Fruit fly (Drosophila melanogaster) whole organism, embryonic: ENCODE data around the gene CG1638.

Source experiments
- Antp ChIP-seq: fragments of 200-800 bp; sonication (Bioruptor generic); optimal IDR thresholded peaks from 3 replicates; lab custom pipeline; 2016; ENCODE audit warnings: missing biosample characterization, missing genetic modification characterization
- B-H2 ChIP-seq: fragments of 200-800 bp; sonication (Bioruptor generic); optimal IDR thresholded peaks from 2 replicates; lab custom pipeline; 2018; ENCODE audit warnings: missing biosample characterization, mild to moderate bottlenecking, missing genetic modification characterization
- Bdp1 ChIP-seq: fragments of 200-800 bp; sonication (Bioruptor generic); optimal IDR thresholded peaks from 3 replicates; lab custom pipeline; 2016; ENCODE audit warnings: missing biosample characterization, missing genetic modification characterization
- Bgb ChIP-seq: fragments of 200-800 bp; sonication (Bioruptor generic); IDR thresholded peaks from 2 replicates; pipeline ENCODE4 v1.3.6; 2022; ENCODE audit warnings: missing biosample characterization, missing genetic modification characterization; ENCODE audit not compliant: partially characterized antibody
- CG10209 ChIP-seq: fragments of 200-800 bp; sonication (Bioruptor generic); optimal IDR thresholded peaks from 3 replicates; lab custom pipeline; 2017; ENCODE audit warnings: missing biosample characterization, mild to moderate bottlenecking, missing genetic modification characterization, missing genetic modification reagents
- CG10565 ChIP-seq: fragments of 200-800 bp; sonication (Bioruptor generic); optimal IDR thresholded peaks from 3 replicates; lab custom pipeline; 2016; ENCODE audit warnings: missing biosample characterization, mild to moderate bottlenecking, missing genetic modification characterization
- CG13123 ChIP-seq: fragments of 200-800 bp; sonication (Bioruptor generic); optimal IDR thresholded peaks from 2 replicates; lab custom pipeline; 2016; ENCODE audit warnings: missing biosample characterization, missing genetic modification characterization
- CG13424 ChIP-seq: fragments of 200-800 bp; sonication (Bioruptor generic); optimal IDR thresholded peaks from 2 replicates; lab custom pipeline; 2019; ENCODE audit warnings: missing biosample characterization, mild to moderate bottlenecking, missing genetic modification characterization, moderate library complexity
- CG13894 ChIP-seq: fragments of 200-800 bp; sonication (Bioruptor generic); optimal IDR thresholded peaks from 3 replicates; lab custom pipeline; 2018; ENCODE audit warnings: missing biosample characterization, mild to moderate bottlenecking, missing genetic modification characterization, moderate library complexity
- CG16815 ChIP-seq: fragments of 200-800 bp; sonication (Bioruptor generic); optimal IDR thresholded peaks from 3 replicates; lab custom pipeline; 2017; ENCODE audit warnings: missing biosample characterization, mild to moderate bottlenecking, missing genetic modification characterization
- CG31441 ChIP-seq: fragments of 200-800 bp; sonication (Bioruptor generic); IDR thresholded peaks from 2 replicates; pipeline ENCODE4 v1.3.6; 2022; ENCODE audit warnings: missing biosample characterization, missing genetic modification characterization
- CG3163 ChIP-seq: fragments of 200-800 bp; sonication (Bioruptor generic); optimal IDR thresholded peaks from 3 replicates; lab custom pipeline; 2016; ENCODE audit warnings: missing biosample characterization, missing genetic modification characterization
- CG32532 ChIP-seq: fragments of 200-800 bp; sonication (Bioruptor generic); IDR thresholded peaks from 2 replicates; pipeline ENCODE4 v1.3.6; 2022; ENCODE audit warnings: missing biosample characterization, missing genetic modification characterization
- CG33213 ChIP-seq: fragments of 200-800 bp; sonication (Bioruptor generic); optimal IDR thresholded peaks from 3 replicates; lab custom pipeline; 2016; ENCODE audit warnings: missing biosample characterization, missing genetic modification characterization
- CG4707 ChIP-seq: fragments of 200-800 bp; sonication (Bioruptor generic); optimal IDR thresholded peaks from 2 replicates; lab custom pipeline; 2018; ENCODE audit warnings: missing biosample characterization, mild to moderate bottlenecking, missing genetic modification characterization, moderate library complexity
- CG7556 ChIP-seq: fragments of 200-800 bp; sonication (Bioruptor generic); optimal IDR thresholded peaks from 2 replicates; lab custom pipeline; 2017; ENCODE audit warnings: missing biosample characterization, mild to moderate bottlenecking, missing genetic modification characterization
- CG8281 ChIP-seq: fragments of 200-800 bp; sonication (Bioruptor generic); optimal IDR thresholded peaks from 2 replicates; lab custom pipeline; 2018; ENCODE audit warnings: missing biosample characterization, mild to moderate bottlenecking, missing genetic modification characterization, moderate library complexity
- CG8765 ChIP-seq: fragments of 200-800 bp; sonication (Bioruptor generic); IDR thresholded peaks from 2 replicates; pipeline ENCODE4 v1.3.6; 2022; ENCODE audit warnings: missing biosample characterization, missing genetic modification characterization
- Chrac-16 ChIP-seq: fragments of 200-800 bp; sonication (Bioruptor generic); optimal IDR thresholded peaks from 3 replicates; lab custom pipeline; 2016; ENCODE audit warnings: missing biosample characterization, missing genetic modification characterization
- CrebB ChIP-seq: fragments of 200-800 bp; sonication (Bioruptor generic); optimal IDR thresholded peaks from 3 replicates; lab custom pipeline; 2018; ENCODE audit warnings: missing biosample characterization, mild to moderate bottlenecking, missing genetic modification characterization
- D19A ChIP-seq: fragments of 200-800 bp; optimal IDR thresholded peaks from 3 replicates; lab custom pipeline; 2019; ENCODE audit warnings: missing biosample characterization, mild to moderate bottlenecking, missing genetic modification characterization, moderate library complexity
- E2f2 ChIP-seq: fragments of 200-800 bp; sonication (Bioruptor generic); IDR thresholded peaks from 2 replicates; pipeline ENCODE4 v1.3.6; 2022; ENCODE audit warnings: missing biosample characterization, missing genetic modification characterization
- Fer1 ChIP-seq: fragments of 200-800 bp; sonication (Bioruptor generic); optimal IDR thresholded peaks from 2 replicates; lab custom pipeline; 2017; ENCODE audit warnings: missing biosample characterization, mild to moderate bottlenecking, missing genetic modification characterization
- Gsc ChIP-seq: fragments of 200-800 bp; sonication (Bioruptor generic); IDR thresholded peaks from 2 replicates; pipeline ENCODE4 v1.3.6; 2022; ENCODE audit warnings: missing biosample characterization, missing genetic modification characterization
- HLH54F ChIP-seq: fragments of 200-800 bp; sonication (Bioruptor generic); optimal IDR thresholded peaks from 3 replicates; lab custom pipeline; 2016; ENCODE audit warnings: missing biosample characterization, missing genetic modification characterization
- Neu2 ChIP-seq: fragments of 200-800 bp; sonication (Bioruptor generic); optimal IDR thresholded peaks from 3 replicates; lab custom pipeline; 2016; ENCODE audit warnings: missing biosample characterization, missing genetic modification characterization, borderline replicate concordance
- Nf-YA ChIP-seq: fragments of 200-800 bp; sonication (Bioruptor generic); IDR thresholded peaks from 2 replicates; pipeline ENCODE4 v1.3.6; 2022; ENCODE audit warnings: missing biosample characterization, missing genetic modification characterization
- Nf-YC ChIP-seq: fragments of 200-800 bp; optimal IDR thresholded peaks from 3 replicates; lab custom pipeline; 2019; ENCODE audit warnings: missing biosample characterization, mild to moderate bottlenecking, missing genetic modification characterization, moderate library complexity
- Opbp ChIP-seq: fragments of 200-800 bp; sonication (Bioruptor generic); IDR thresholded peaks from 3 replicates; pipeline ENCODE4 v1.3.6; 2022; ENCODE audit warnings: missing biosample characterization, missing genetic modification characterization; ENCODE audit not compliant: partially characterized antibody
- Poxn ChIP-seq: fragments of 200-800 bp; sonication (Bioruptor generic); IDR thresholded peaks from 2 replicates; pipeline ENCODE4 v1.3.6; 2022; ENCODE audit warnings: missing biosample characterization, missing genetic modification characterization
- Xrp1 ChIP-seq: fragments of 200-800 bp; sonication (Bioruptor generic); IDR thresholded peaks from 2 replicates; pipeline ENCODE4 v1.3.6; 2022; ENCODE audit warnings: missing biosample characterization, missing genetic modification characterization
- az2 ChIP-seq: fragments of 200-800 bp; sonication (Bioruptor generic); optimal IDR thresholded peaks from 3 replicates; lab custom pipeline; 2016; ENCODE audit warnings: missing biosample characterization, missing genetic modification characterization
- bsh ChIP-seq, 2 experiments: fragments of 200-800 bp; sonication (Bioruptor generic); optimal IDR thresholded peaks; 2 replicates each; lab custom pipeline; 2017 to 2018; ENCODE audit warnings: mild to moderate bottlenecking in 2 of 2, missing biosample characterization in 2 of 2, missing genetic modification characterization in 2 of 2, moderate library complexity in 1 of 2
- caup ChIP-seq: fragments of 200-800 bp; sonication (Bioruptor generic); optimal IDR thresholded peaks from 3 replicates; lab custom pipeline; 2017; ENCODE audit warnings: missing biosample characterization, mild to moderate bottlenecking, missing genetic modification characterization, moderate library complexity; ENCODE audit not compliant: severe bottlenecking
- eyg ChIP-seq: fragments of 200-800 bp; sonication (Bioruptor generic); optimal IDR thresholded peaks from 3 replicates; lab custom pipeline; 2016; ENCODE audit warnings: missing biosample characterization, missing genetic modification characterization
- gsb-n ChIP-seq: fragments of 200-800 bp; sonication (Bioruptor generic); optimal IDR thresholded peaks from 3 replicates; lab custom pipeline; 2018; ENCODE audit warnings: missing biosample characterization, mild to moderate bottlenecking, missing genetic modification characterization
- jing ChIP-seq: fragments of 200-800 bp; sonication (Bioruptor generic); optimal IDR thresholded peaks from 2 replicates; lab custom pipeline; 2018; ENCODE audit warnings: missing biosample characterization, mild to moderate bottlenecking, missing genetic modification characterization
- mirr ChIP-seq: fragments of 200-800 bp; sonication (Bioruptor generic); optimal IDR thresholded peaks from 3 replicates; lab custom pipeline; 2018; ENCODE audit warnings: missing biosample characterization, mild to moderate bottlenecking, missing genetic modification characterization
- odd ChIP-seq: fragments of 200-800 bp; sonication (Bioruptor generic); optimal IDR thresholded peaks from 2 replicates; lab custom pipeline; 2017; ENCODE audit warnings: missing biosample characterization, mild to moderate bottlenecking, missing genetic modification characterization
- phol ChIP-seq: fragments of 200-800 bp; sonication (Bioruptor generic); optimal IDR thresholded peaks from 3 replicates; lab custom pipeline; 2018; ENCODE audit warnings: missing biosample characterization, mild to moderate bottlenecking, missing genetic modification characterization, moderate library complexity
- pum ChIP-seq: fragments of 200-800 bp; sonication (Bioruptor generic); optimal IDR thresholded peaks from 2 replicates; lab custom pipeline; 2016; ENCODE audit warnings: missing biosample characterization, missing genetic modification characterization
- pzg ChIP-seq: fragments of 200-800 bp; sonication (Bioruptor generic); optimal IDR thresholded peaks from 3 replicates; lab custom pipeline; 2018; ENCODE audit warnings: missing biosample characterization, mild to moderate bottlenecking, missing genetic modification characterization, moderate library complexity
- rib ChIP-seq: fragments of 200-800 bp; sonication (Bioruptor generic); IDR thresholded peaks from 2 replicates; pipeline ENCODE4 v1.3.6; 2022; ENCODE audit warnings: missing biosample characterization, missing genetic modification characterization
- salm ChIP-seq: fragments of 200-800 bp; sonication (Bioruptor generic); optimal IDR thresholded peaks from 2 replicates; lab custom pipeline; 2018; ENCODE audit warnings: missing biosample characterization, mild to moderate bottlenecking, missing genetic modification characterization
- sc ChIP-seq, 3 experiments: fragments of >200 bp in 2 of 3; fragments of 200-800 bp in 1 of 3; sonication (Bioruptor generic) in 1 of 3; optimal IDR thresholded peaks; 2 replicates in 2 of 3; 3 replicates in 1 of 3; lab custom pipeline; 2017; ENCODE audit warnings: mild to moderate bottlenecking in 1 of 3, missing biosample characterization in 1 of 3, missing genetic modification characterization in 1 of 3, missing genetic modification reagents in 1 of 3
- scrt ChIP-seq: fragments of 200-800 bp; sonication (Bioruptor generic); optimal IDR thresholded peaks from 2 replicates; lab custom pipeline; 2018; ENCODE audit warnings: missing biosample characterization, mild to moderate bottlenecking, missing genetic modification characterization, moderate library complexity
- sima ChIP-seq: fragments of 200-800 bp; sonication (Bioruptor generic); optimal IDR thresholded peaks from 2 replicates; lab custom pipeline; 2016; ENCODE audit warnings: missing biosample characterization, missing genetic modification characterization
- slou ChIP-seq: fragments of 200-800 bp; sonication (Bioruptor generic); optimal IDR thresholded peaks from 3 replicates; lab custom pipeline; 2016; ENCODE audit warnings: missing biosample characterization, missing genetic modification characterization
- tgo ChIP-seq: fragments of 200-800 bp; sonication (Bioruptor generic); IDR thresholded peaks from 3 replicates; pipeline ENCODE4 v1.3.6; 2022; ENCODE audit warnings: missing biosample characterization, missing genetic modification characterization
- zf30C ChIP-seq: fragments of 200-800 bp; sonication (Bioruptor generic); optimal IDR thresholded peaks from 3 replicates; lab custom pipeline; 2018; ENCODE audit warnings: missing biosample characterization, mild to moderate bottlenecking, missing genetic modification characterization

Gene CG1638

dm6 chr3R:31550910-31551309 lies 39.5 kb upstream of the CG1638 start (continued):
- TF ChIP-seq B-H2 (no peak), odd (GFP tag; lab: Kevin White, UChicago) (peak; percentile 77), Gsc (no peak), gsb-n (tag; lab: Kevin White, UChicago) (peak; percentile 85), pzg (GFP tag; lab: Kevin White, UChicago) (no peak), slou (GFP tag; lab: Kevin White, UChicago) (no peak), bsh (GFP tag; optimal IDR thresholded peaks at IDR 0.05; lab: Kevin White, UChicago) (peak in 1 of 2 experiments; percentile 68), CG13424 (peak; percentile 34), Fer1 (no peak), CG31441 (peak; percentile 74), az2 (GFP tag; lab: Kevin White, UChicago) (peak; percentile 18), Neu2 (peak; percentile 2), CG8281 (tag; lab: Kevin White, UChicago) (peak; percentile 97), sc (optimal IDR thresholded peaks at IDR 0.05; lab: Kevin White, UChicago) (no peak), sc (GFP tag; optimal IDR thresholded peaks at IDR 0.05; lab: Kevin White, UChicago) (peak; percentile 65), CG16815 (GFP tag; lab: Kevin White, UChicago) (peak; percentile 14), CG13123 (GFP tag; lab: Kevin White, UChicago) (no peak), Antp (GFP tag; lab: Kevin White, UChicago) (no peak), scrt (GFP tag; lab: Kevin White, UChicago) (no peak), Xrp1 (GFP tag; lab: Robert Waterston, UW) (peak; percentile 90), CG3163 (GFP tag; lab: Kevin White, UChicago) (peak; percentile 28), HLH54F (GFP tag; lab: Kevin White, UChicago) (no peak), Chrac-16 (GFP tag; lab: Kevin White, UChicago) (no peak), CG33213 (GFP tag; lab: Kevin White, UChicago) (peak; percentile 63), Nf-YC (tag; lab: Kevin White, UChicago) (no peak), tgo (GFP tag; lab: Robert Waterston, UW) (no peak), CG8765 (GFP tag; lab: Robert Waterston, UW) (no peak), CrebB (tag; lab: Kevin White, UChicago) (peak; percentile 70), CG10565 (GFP tag; lab: Kevin White, UChicago) (no peak), eyg (GFP tag; lab: Kevin White, UChicago) (no peak), D19A (tag; lab: Kevin White, UChicago) (peak; percentile 51), Poxn (GFP tag; lab: Robert Waterston, UW) (no peak), rib (no peak), Opbp (GFP tag; lab: Robert Waterston, UW) (no peak), jing (GFP tag; lab: Kevin White, UChicago) (no peak), Nf-YA (GFP tag; lab: Robert Waterston, UW) (peak; percentile 24; the same call in 1 of the 2 replicates), phol (tag; lab: Kevin White, UChicago) (peak; percentile 9), CG7556 (GFP tag; lab: Kevin White, UChicago) (peak; percentile 53), CG4707 (peak; percentile 76), CG10209 (GFP tag; lab: Kevin White, UChicago) (peak; percentile 83), CG32532 (GFP tag; lab: Robert Waterston, UW) (no peak), caup (peak; percentile 32), Bdp1 (GFP tag; lab: Kevin White, UChicago) (peak; percentile 55), salm (peak; percentile 27), Bgb (GFP tag; lab: Robert Waterston, UW) (no peak), E2f2 (GFP tag; lab: Robert Waterston, UW) (peak; percentile 30; the same call in 1 of the 2 replicates), mirr (peak; percentile 25), sima (no peak), CG13894 (tag; lab: Kevin White, UChicago) (no peak), pum (no peak), zf30C (GFP tag; lab: Kevin White, UChicago) (no peak)
